Worm (Caenorhabditis elegans) whole organism, L4 larva: ENCODE data around the gene F08F1.9.

Experiments
- F10B5.3 ChIP-seq: sonication (generic microtip); optimal IDR thresholded peaks from 2 replicates; lab custom pipeline; 2016; ENCODE audit warnings: mild to moderate bottlenecking, missing genetic modification characterization, missing compliant biosample characterization
- F26F4.8 ChIP-seq: fragments of 200-800 bp; sonication (Bioruptor generic); conservative IDR thresholded peaks from 2 replicates; pipeline ENCODE4 v1.3.6; 2022; ENCODE audit warnings: missing genetic modification characterization, missing compliant biosample characterization
- F37D6.2 ChIP-seq: sonication (generic microtip); optimal IDR thresholded peaks from 2 replicates; lab custom pipeline; 2016; ENCODE audit warnings: mild to moderate bottlenecking, missing genetic modification characterization, missing compliant biosample characterization
- F44E2.7 ChIP-seq: fragments of 200-800 bp; sonication (Bioruptor generic); IDR thresholded peaks from 2 replicates; pipeline ENCODE4 v2.1.2; 2022; ENCODE audit warnings: missing genetic modification characterization, missing compliant biosample characterization
- R02D3.7 ChIP-seq: fragments of 150-350 bp; sonication (generic microtip); optimal IDR thresholded peaks from 3 replicates; lab custom pipeline; 2014; ENCODE audit warnings: missing biosample characterization, missing genetic modification characterization
- T20F7.1 ChIP-seq: fragments of 200-800 bp; sonication (Bioruptor generic); optimal IDR thresholded peaks from 2 replicates; lab custom pipeline; 2018; ENCODE audit warnings: mild to moderate bottlenecking, missing genetic modification characterization, missing compliant biosample characterization
- Y105C5A.15 ChIP-seq: fragments of 200-800 bp; sonication (Bioruptor generic); IDR thresholded peaks from 2 replicates; pipeline ENCODE4 v1.3.6; 2022; ENCODE audit warnings: missing genetic modification characterization, missing compliant biosample characterization
- Y75B8A.6 ChIP-seq: fragments of 200-800 bp; sonication (Bioruptor generic); IDR thresholded peaks from 2 replicates; pipeline ENCODE4 v1.3.6; 2022; ENCODE audit warnings: missing genetic modification reagents, missing genetic modification characterization, missing compliant biosample characterization
- aha-1 ChIP-seq: fragments of 150-350 bp; peaks from one replicate; lab custom pipeline; 2014; ENCODE audit warnings: missing biosample characterization, missing genetic modification characterization
- ama-1 ChIP-seq: fragments of 150-350 bp; optimal IDR thresholded peaks from 2 replicates; lab custom pipeline; 2014; ENCODE audit warnings: inconsistent platforms, mixed read lengths
- arid-1 ChIP-seq: fragments of 200-800 bp; sonication (Bioruptor generic); conservative IDR thresholded peaks from 2 replicates; pipeline ENCODE4 v1.3.6; 2022; ENCODE audit warnings: missing genetic modification reagents, missing genetic modification characterization, missing compliant biosample characterization
- ceh-20 ChIP-seq: fragments of 200-800 bp; sonication (Bioruptor generic); IDR thresholded peaks from 2 replicates; pipeline ENCODE4 v1.3.6; 2022; ENCODE audit warnings: missing genetic modification reagents, missing genetic modification characterization, missing compliant biosample characterization
- ceh-28 ChIP-seq: fragments of 150-350 bp; optimal IDR thresholded peaks from 2 replicates; lab custom pipeline; 2014; ENCODE audit warnings: missing biosample characterization, missing genetic modification reagents, missing genetic modification characterization
- ceh-32 ChIP-seq: sonication (generic microtip); optimal IDR thresholded peaks from 2 replicates; lab custom pipeline; 2016; ENCODE audit warnings: mild to moderate bottlenecking, missing genetic modification characterization, missing compliant biosample characterization; ENCODE audit not compliant: poor library complexity
- ceh-62 ChIP-seq: sonication (generic microtip); optimal IDR thresholded peaks from 2 replicates; lab custom pipeline; 2017; ENCODE audit warnings: missing biosample characterization, missing genetic modification characterization
- dpl-1 ChIP-seq: fragments of 150-350 bp; optimal IDR thresholded peaks from 2 replicates; lab custom pipeline; 2014; ENCODE audit warnings: missing biosample characterization, missing genetic modification reagents, missing genetic modification characterization
- duxl-1 ChIP-seq: sonication (generic microtip); optimal IDR thresholded peaks from 2 replicates; lab custom pipeline; 2016; ENCODE audit warnings: mild to moderate bottlenecking, missing genetic modification characterization, moderate library complexity, missing compliant biosample characterization; ENCODE audit not compliant: poor library complexity
- fos-1 ChIP-seq: fragments of 150-350 bp; optimal IDR thresholded peaks from 2 replicates; lab custom pipeline; 2014; ENCODE audit warnings: missing biosample characterization, missing genetic modification characterization
- hlh-30 ChIP-seq: sonication (generic microtip); optimal IDR thresholded peaks from 2 replicates; lab custom pipeline; 2017; ENCODE audit warnings: antibody characterized with exemption, mild to moderate bottlenecking, missing genetic modification characterization, missing compliant biosample characterization; ENCODE audit not compliant: insufficient read depth
- hmg-1.1 ChIP-seq: fragments of 200-800 bp; sonication (Bioruptor generic); IDR thresholded peaks from 2 replicates; pipeline ENCODE4 v1.3.6; 2022; ENCODE audit warnings: missing genetic modification reagents, missing genetic modification characterization, missing compliant biosample characterization
- jun-1 ChIP-seq: fragments of 150-350 bp; optimal IDR thresholded peaks from 2 replicates; lab custom pipeline; 2014; ENCODE audit warnings: missing biosample characterization, missing genetic modification reagents, missing genetic modification characterization
- lin-13 ChIP-seq: fragments of 150-350 bp; optimal IDR thresholded peaks from 2 replicates; lab custom pipeline; 2014; ENCODE audit warnings: missing biosample characterization, missing genetic modification reagents, missing genetic modification characterization
- lin-15B ChIP-seq: fragments of 150-350 bp; sonication (generic microtip); optimal IDR thresholded peaks from 3 replicates; lab custom pipeline; 2014; ENCODE audit warnings: missing biosample characterization, missing genetic modification characterization
- lin-39 ChIP-seq: fragments of 150-350 bp; optimal IDR thresholded peaks from 2 replicates; lab custom pipeline; 2014; ENCODE audit warnings: missing biosample characterization, missing genetic modification reagents, missing genetic modification characterization
- lsy-2 ChIP-seq, 2 experiments: fragments of 150-350 bp in 1 of 2; sonication (generic microtip) in 1 of 2; optimal IDR thresholded peaks; 2 replicates each; lab custom pipeline; 2014 to 2017; ENCODE audit warnings: missing biosample characterization in 2 of 2, missing genetic modification characterization in 2 of 2
- madf-5 ChIP-seq, 2 experiments: fragments of 200-800 bp; sonication (Bioruptor generic); IDR thresholded peaks; 2 replicates each; pipeline ENCODE4 v1.3.6; 2022; ENCODE audit warnings: missing compliant biosample characterization in 2 of 2, missing genetic modification characterization in 2 of 2
- mdl-1 ChIP-seq, 2 experiments: fragments of 150-350 bp in 1 of 2; sonication (generic microtip) in 1 of 2; optimal IDR thresholded peaks; 2 replicates each; lab custom pipeline; 2014 to 2017; ENCODE audit warnings: missing biosample characterization in 2 of 2, missing genetic modification characterization in 2 of 2
- mdt-29 ChIP-seq: fragments of 200-800 bp; sonication (Bioruptor generic); IDR thresholded peaks from 2 replicates; pipeline ENCODE4 v1.3.6; 2022; ENCODE audit warnings: missing genetic modification reagents, missing genetic modification characterization, missing compliant biosample characterization
- mxl-3 ChIP-seq: fragments of 200-800 bp; sonication (Bioruptor generic); optimal IDR thresholded peaks from 2 replicates; lab custom pipeline; 2018; ENCODE audit warnings: mild to moderate bottlenecking, missing genetic modification characterization, missing compliant biosample characterization
- nhr-11 ChIP-seq: fragments of 150-350 bp; optimal IDR thresholded peaks from 2 replicates; lab custom pipeline; 2014; ENCODE audit warnings: missing biosample characterization, missing genetic modification characterization
- nhr-111 ChIP-seq: fragments of 200-800 bp; sonication (Bioruptor generic); optimal IDR thresholded peaks from 2 replicates; lab custom pipeline; 2018; ENCODE audit warnings: mild to moderate bottlenecking, missing genetic modification characterization, missing compliant biosample characterization
- nhr-237 ChIP-seq: sonication (generic microtip); optimal IDR thresholded peaks from 2 replicates; lab custom pipeline; 2017; ENCODE audit warnings: missing biosample characterization, missing genetic modification characterization
- nhr-28 ChIP-seq: fragments of 150-350 bp; optimal IDR thresholded peaks from 2 replicates; lab custom pipeline; 2014; ENCODE audit warnings: missing biosample characterization, missing genetic modification characterization
- nhr-42 ChIP-seq: fragments of 200-800 bp; sonication (Bioruptor generic); IDR thresholded peaks from 2 replicates; pipeline ENCODE4 v1.3.6; 2022; ENCODE audit warnings: missing genetic modification characterization, missing compliant biosample characterization
- nhr-48 ChIP-seq: sonication (generic microtip); optimal IDR thresholded peaks from 2 replicates; lab custom pipeline; 2016; ENCODE audit warnings: mild to moderate bottlenecking, missing genetic modification characterization, missing compliant biosample characterization
- nhr-76 ChIP-seq: fragments of 150-350 bp; optimal IDR thresholded peaks from 2 replicates; lab custom pipeline; 2014; ENCODE audit warnings: missing biosample characterization, missing genetic modification characterization
- nhr-77 ChIP-seq: fragments of 150-350 bp; optimal IDR thresholded peaks from 2 replicates; lab custom pipeline; 2014; ENCODE audit warnings: missing biosample characterization, missing genetic modification characterization
- rbr-2 ChIP-seq: sonication (generic microtip); optimal IDR thresholded peaks from 2 replicates; lab custom pipeline; 2016; ENCODE audit warnings: missing genotype, missing genetic modification characterization, missing compliant biosample characterization
- saeg-2 ChIP-seq: fragments of 200-800 bp; sonication (Bioruptor generic); IDR thresholded peaks from 2 replicates; pipeline ENCODE4 v1.3.6; 2022; ENCODE audit warnings: missing genetic modification reagents, missing genetic modification characterization, missing compliant biosample characterization
- sdz-12 ChIP-seq: fragments of 200-800 bp; sonication (Bioruptor generic); optimal IDR thresholded peaks from 2 replicates; lab custom pipeline; 2018; ENCODE audit warnings: mild to moderate bottlenecking, missing genetic modification characterization, missing compliant biosample characterization
- snpc-1.2 ChIP-seq: fragments of 200-800 bp; sonication (Bioruptor generic); IDR thresholded peaks from 2 replicates; pipeline ENCODE4 v1.3.6; 2022; ENCODE audit warnings: missing genetic modification reagents, missing genetic modification characterization, missing compliant biosample characterization
- spr-1 ChIP-seq: sonication (generic microtip); optimal IDR thresholded peaks from 2 replicates; lab custom pipeline; 2016; ENCODE audit warnings: mild to moderate bottlenecking, missing genetic modification characterization, missing compliant biosample characterization
- spr-3 ChIP-seq: fragments of 200-800 bp; sonication (Bioruptor generic); optimal IDR thresholded peaks from 2 replicates; lab custom pipeline; 2018; ENCODE audit warnings: mild to moderate bottlenecking, missing genetic modification characterization, missing compliant biosample characterization
- tag-97 ChIP-seq: fragments of 200-800 bp; sonication (Bioruptor generic); IDR thresholded peaks from 2 replicates; pipeline ENCODE4 v1.3.6; 2022; ENCODE audit warnings: missing genetic modification characterization, missing compliant biosample characterization
- unc-62 ChIP-seq, 3 experiments: fragments of 150-350 bp in 1 of 3; sonication (generic microtip); optimal IDR thresholded peaks in 2 of 3; peaks in 1 of 3; 1 replicate in 1 of 3; 2 replicates in 2 of 3; lab custom pipeline; 2014 to 2017; ENCODE audit warnings: missing biosample characterization in 3 of 3, missing genetic modification characterization in 3 of 3, missing genetic modification reagents in 3 of 3, missing genotype in 1 of 3
- vab-7 ChIP-seq: fragments of 200-800 bp; sonication (Bioruptor generic); IDR thresholded peaks from 2 replicates; pipeline ENCODE4 v1.3.6; 2022; ENCODE audit warnings: missing genetic modification reagents, missing genetic modification characterization, missing compliant biosample characterization
- zfp-2 ChIP-seq: sonication (generic microtip); optimal IDR thresholded peaks from 2 replicates; lab custom pipeline; 2016; ENCODE audit warnings: mild to moderate bottlenecking, missing genetic modification characterization, missing compliant biosample characterization
- zfp-3 ChIP-seq: fragments of 200-800 bp; sonication (Bioruptor generic); conservative IDR thresholded peaks from 2 replicates; pipeline ENCODE4 v1.3.6; 2022; ENCODE audit warnings: missing genetic modification reagents, missing genetic modification characterization, missing compliant biosample characterization
- zip-2 ChIP-seq: fragments of 150-350 bp; optimal IDR thresholded peaks from 2 replicates; lab custom pipeline; 2014; ENCODE audit warnings: missing biosample characterization, missing genetic modification characterization
- ztf-11 ChIP-seq: fragments of 150-350 bp; optimal IDR thresholded peaks from 2 replicates; lab custom pipeline; 2014; ENCODE audit warnings: missing biosample characterization, missing genetic modification characterization

F08F1.9 gene

DNA sequence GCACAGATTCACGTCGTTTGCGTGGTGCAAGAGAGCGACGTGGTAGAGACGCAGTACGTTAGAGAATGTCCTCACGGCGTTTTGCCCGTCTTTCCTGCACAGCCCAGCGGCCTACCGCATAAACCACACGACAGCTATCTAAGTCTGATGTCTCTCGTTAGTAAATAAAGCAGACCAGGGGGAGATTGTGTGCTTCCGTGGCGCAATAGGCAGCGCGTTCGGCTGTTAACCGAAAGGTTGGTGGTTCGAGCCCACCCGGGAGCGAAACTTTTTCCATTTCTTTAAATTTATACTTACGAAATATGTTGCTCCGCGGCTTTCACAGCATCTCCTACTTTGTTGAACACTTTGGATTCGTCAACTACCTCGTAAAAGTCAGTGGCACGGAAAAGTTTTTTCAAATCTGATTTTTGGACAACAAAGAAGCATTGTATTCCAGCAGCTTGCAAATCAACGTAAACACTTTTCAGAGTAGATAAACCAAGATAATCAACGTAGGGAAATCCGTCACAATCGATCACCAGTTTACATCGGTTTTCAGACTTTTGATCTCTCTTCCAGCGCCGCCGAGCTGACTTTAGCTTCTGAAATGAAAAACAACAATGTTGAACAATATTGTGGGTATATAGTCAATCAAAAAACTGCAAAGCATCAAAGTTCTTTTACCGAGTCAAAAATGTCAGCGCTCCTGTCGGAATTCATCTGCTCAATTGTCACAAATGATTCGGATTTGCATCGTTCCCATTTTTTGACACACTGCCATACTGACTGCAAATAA lies 6.2 kb downstream of the F08F1.9 start (continued):
- TF ChIP-seq F26F4.8 (GFP tag; lab: Robert Waterston, UW) (peak; percentile 93), zfp-3 (GFP tag; lab: Robert Waterston, UW) (peak; percentile 89), saeg-2 (peak; percentile 85), lin-39 (tag; lab: Kevin White, UChicago) (no peak), T20F7.1 (GFP tag; lab: Kevin White, UChicago) (peak; percentile 78), jun-1 (tag; lab: Kevin White, UChicago) (peak; percentile 85), nhr-42 (GFP tag; lab: Robert Waterston, UW) (peak; percentile 92), arid-1 (peak; percentile 95), ceh-62 (tag; lab: Kevin White, UChicago) (no peak), mdt-29 (GFP tag; lab: Robert Waterston, UW) (peak; percentile 91), snpc-1.2 (peak; percentile 95), mxl-3 (GFP tag; lab: Kevin White, UChicago) (peak; percentile 82), zfp-2 (tag; lab: Kevin White, UChicago) (peak; percentile 59), fos-1 (tag; lab: Kevin White, UChicago) (no peak), spr-1 (tag; lab: Kevin White, UChicago) (peak; percentile 87), Y105C5A.15 (peak; percentile 88), zip-2 (tag; lab: Kevin White, UChicago) (peak; percentile 83), lin-15B (tag; lab: Kevin White, UChicago) (no peak), aha-1 (tag; lab: Kevin White, UChicago) (peak; percentile 99), nhr-28 (tag; lab: Kevin White, UChicago) (peak; percentile 79), lsy-2 (tag; optimal IDR thresholded peaks at IDR 0.05; lab: Kevin White, UChicago) (peak; percentile 41 to 79), F37D6.2 (peak; percentile 87), hmg-1.1 (GFP tag; lab: Robert Waterston, UW) (peak; percentile 99), hlh-30 (tag; lab: Kevin White, UChicago) (peak; percentile 85), rbr-2 (peak; percentile 95), ceh-32 (tag; lab: Kevin White, UChicago) (peak; percentile 82), R02D3.7 (tag; lab: Kevin White, UChicago) (no peak), sdz-12 (GFP tag; lab: Kevin White, UChicago) (peak; percentile 90), nhr-111 (GFP tag; lab: Kevin White, UChicago) (peak; percentile 93), nhr-11 (tag; lab: Kevin White, UChicago) (peak; percentile 82), spr-3 (GFP tag; lab: Kevin White, UChicago) (peak; percentile 89), vab-7 (GFP tag; lab: Robert Waterston, UW) (peak; percentile 99), ama-1 (no peak), F44E2.7 (peak; percentile 96), duxl-1 (tag; lab: Kevin White, UChicago) (peak; percentile 93), tag-97 (GFP tag; lab: Robert Waterston, UW) (0 out of 2 replicates have a peak, but pooled peaks have one; percentile 60), nhr-48 (tag; lab: Kevin White, UChicago) (peak; percentile 88), Y75B8A.6 (peak; percentile 97), ceh-20 (GFP tag; lab: Robert Waterston, UW) (peak; percentile 95), nhr-237 (tag; lab: Kevin White, UChicago) (no peak), ztf-11 (tag; lab: Kevin White, UChicago) (no peak), nhr-77 (peak; percentile 91), nhr-76 (no peak), F10B5.3 (tag; lab: Kevin White, UChicago) (peak; percentile 82), lin-13 (GFP tag; lab: Kevin White, UChicago) (peak; percentile 81), ceh-28 (no peak), dpl-1 (GFP tag; lab: Kevin White, UChicago) (peak; percentile 47), mdl-1 (tag; optimal IDR thresholded peaks at IDR 0.05; lab: Kevin White, UChicago) (peak; percentile 85 to 88), unc-62 (GFP tag; optimal IDR thresholded peaks at IDR 0.05 in 1 of 2; lab: Kevin White, UChicago) (peak in 1 of 2 experiments; percentile 90), unc-62 (tag; optimal IDR thresholded peaks at IDR 0.05; lab: Kevin White, UChicago) (no peak), madf-5 (GFP tag; IDR thresholded peaks at IDR 0.05; lab: Robert Waterston, UW) (peak in 1 of 2 experiments; percentile 92; a peak in 3 of 4 replicates)
